Fruit fly (Drosophila melanogaster): ENCODE results near the gene Syx17.

The Syx17 gene

DNA sequence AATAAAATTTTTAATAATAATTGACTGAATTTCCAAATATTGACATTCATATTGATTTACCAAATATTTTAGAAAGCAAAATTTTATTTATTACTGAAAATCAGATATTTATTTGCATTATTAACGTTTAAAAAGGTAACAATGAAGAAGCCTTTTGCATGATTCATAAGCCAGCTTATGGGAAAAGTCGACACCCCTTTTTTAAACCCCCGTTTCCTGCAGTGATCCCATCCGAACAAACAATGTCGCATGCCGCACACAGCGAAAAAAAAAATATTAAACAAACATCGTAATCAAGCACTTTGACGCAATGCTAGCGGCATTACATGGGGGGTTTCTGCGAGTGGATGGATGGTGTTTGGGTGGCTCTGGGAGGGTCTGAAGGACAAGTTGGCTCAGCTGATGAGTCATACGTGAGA, 49.6 kb upstream of the Syx17 start (continued):
- TF ChIP-seq unpg (GFP tag; optimal IDR thresholded peaks at IDR 0.05) (peak; percentile 17), trem (tag; optimal IDR thresholded peaks at IDR 0.05) (no peak), CG2120 (GFP tag; optimal IDR thresholded peaks at IDR 0.05) (peak; percentile 60), sim (GFP tag; IDR thresholded peaks at IDR 0.05) (no peak), CG33213 (GFP tag; optimal IDR thresholded peaks at IDR 0.05) (no peak), CG3995 (GFP tag; optimal IDR thresholded peaks at IDR 0.05) (no peak), CG6765 (GFP tag; optimal IDR thresholded peaks at IDR 0.05) (no peak), abd-A (tag; optimal IDR thresholded peaks at IDR 0.05) (peak; percentile 63), HHEX (GFP tag; optimal IDR thresholded peaks at IDR 0.05) (peak; percentile 31), Meics (GFP tag; optimal IDR thresholded peaks at IDR 0.05) (peak; percentile 59), tin (GFP tag; optimal IDR thresholded peaks at IDR 0.05) (no peak), Blimp-1 (GFP tag; optimal IDR thresholded peaks at IDR 0.05) (peak; percentile 22), CG12155 (GFP tag; optimal IDR thresholded peaks at IDR 0.05) (peak; percentile 7), ab (GFP tag; optimal IDR thresholded peaks at IDR 0.05) (no peak), Hr51 (GFP tag; optimal IDR thresholded peaks at IDR 0.05) (peak; percentile 20 to 55), cg (GFP tag; optimal IDR thresholded peaks at IDR 0.05) (no peak), Max (GFP tag; optimal IDR thresholded peaks at IDR 0.05) (no peak), Tbp (GFP tag; optimal IDR thresholded peaks at IDR 0.05) (no peak), cas (GFP tag; IDR thresholded peaks at IDR 0.05) (no peak), ttk (GFP tag; IDR thresholded peaks at IDR 0.05) (no peak), Dbx (GFP tag; IDR thresholded peaks at IDR 0.05) (peak; percentile 29; the same call in 1 of the 3 replicates), CG14667 (GFP tag; IDR thresholded peaks at IDR 0.05) (no peak), fd64A (GFP tag; optimal IDR thresholded peaks at IDR 0.05) (no peak), CG11723 (GFP tag; optimal IDR thresholded peaks at IDR 0.05) (no peak), CG18764 (GFP tag; optimal IDR thresholded peaks at IDR 0.05) (no peak), Mes4 (GFP tag; optimal IDR thresholded peaks at IDR 0.05) (peak; percentile 22), zen (tag; optimal IDR thresholded peaks at IDR 0.05) (no peak), lmd (GFP tag; IDR thresholded peaks at IDR 0.05) (peak; percentile 40), CG4707 (GFP tag; optimal IDR thresholded peaks at IDR 0.05) (no peak), CG1602 (GFP tag; optimal IDR thresholded peaks at IDR 0.05) (no peak), CG4617 (GFP tag; optimal IDR thresholded peaks at IDR 0.05; ENCODE audit: borderline replicate concordance) (no peak), zf30C (GFP tag; optimal IDR thresholded peaks at IDR 0.05) (peak; percentile 8), CG2889 (GFP tag; IDR thresholded peaks at IDR 0.05) (no peak), CG6175 (GFP tag; IDR thresholded peaks at IDR 0.05) (no peak), Lpt (GFP tag; optimal IDR thresholded peaks at IDR 0.05) (no peak), Gug (GFP tag; IDR thresholded peaks at IDR 0.05) (peak; percentile 51; the same call in 2 of the 4 replicates), Oaz (GFP tag; IDR thresholded peaks at IDR 0.05) (no peak), ro (GFP tag; IDR thresholded peaks at IDR 0.05) (no peak), fu2 (GFP tag; optimal IDR thresholded peaks at IDR 0.05) (no peak), H15 (GFP tag; IDR thresholded peaks at IDR 0.05) (no peak), CG12236 (GFP tag; optimal IDR thresholded peaks at IDR 0.05) (no peak), Dll (GFP tag; IDR thresholded peaks at IDR 0.05; ENCODE audit: partially characterized antibody) (no peak), row (GFP tag; IDR thresholded peaks at IDR 0.05) (peak; percentile 51; the same call in 2 of the 3 replicates), fru (optimal IDR thresholded peaks at IDR 0.05) (no peak), pzg (GFP tag; optimal IDR thresholded peaks at IDR 0.05) (no peak), D19A (tag; optimal IDR thresholded peaks at IDR 0.05) (peak; percentile 25), Sox100B (GFP tag; optimal IDR thresholded peaks at IDR 0.05) (peak; percentile 46), CG13287 (GFP tag; IDR thresholded peaks at IDR 0.05; ENCODE audit: partially characterized antibody) (no peak), CG3065 (GFP tag; optimal IDR thresholded peaks at IDR 0.05) (no peak), Mad (GFP tag; optimal IDR thresholded peaks at IDR 0.05) (no peak), CG7556 (GFP tag; optimal IDR thresholded peaks at IDR 0.05) (peak; percentile 80), NC2β (GFP tag; optimal IDR thresholded peaks at IDR 0.05) (peak; percentile 19)
